Worm (Caenorhabditis elegans) whole organism, mixed stage, embryonic: Measurements from ENCODE around the gene math-44.
"Not testable (repeated sequence)": the region's sequence is repeated elsewhere in the genome, so short reads cannot be mapped to it uniquely, and the experiment has no call there.

Experiments used
- M03D4.4 ChIP-seq: sonication (generic microtip); optimal IDR thresholded peaks from 2 replicates; lab custom pipeline; 2017; ENCODE audit warnings: mild to moderate bottlenecking, missing genetic modification characterization, missing compliant biosample characterization
- bed-3 ChIP-seq: fragments of 200-800 bp; sonication (Bioruptor generic); optimal IDR thresholded peaks from 3 replicates; lab custom pipeline; 2018; ENCODE audit warnings: mild to moderate bottlenecking, missing genetic modification characterization, moderate library complexity, missing compliant biosample characterization
- blmp-1 ChIP-seq: fragments of 150-350 bp; optimal IDR thresholded peaks from 2 replicates; lab custom pipeline; 2014; ENCODE audit warnings: missing biosample characterization, missing genetic modification characterization
- ceh-43 ChIP-seq: fragments of 200-800 bp; sonication (Bioruptor generic); optimal IDR thresholded peaks from 2 replicates; lab custom pipeline; 2018; ENCODE audit warnings: mild to moderate bottlenecking, missing genetic modification characterization, moderate library complexity, missing compliant biosample characterization
- cnd-1 ChIP-seq: fragments of 200-800 bp; sonication (Bioruptor generic); optimal IDR thresholded peaks from 2 replicates; lab custom pipeline; 2018; ENCODE audit warnings: mild to moderate bottlenecking, missing genetic modification characterization, missing compliant biosample characterization
- drap-1 ChIP-seq: fragments of 200-800 bp; sonication (Bioruptor generic); optimal IDR thresholded peaks from 3 replicates; lab custom pipeline; 2018; ENCODE audit warnings: mild to moderate bottlenecking, missing genetic modification characterization, missing compliant biosample characterization
- elt-1 ChIP-seq: sonication (generic microtip); optimal IDR thresholded peaks from 2 replicates; lab custom pipeline; 2017; ENCODE audit warnings: missing genetic modification characterization, mild to moderate bottlenecking, missing compliant biosample characterization, antibody characterized with exemption, moderate library complexity, borderline replicate concordance; ENCODE audit not compliant: insufficient read depth
- elt-3 ChIP-seq: fragments of 150-350 bp; optimal IDR thresholded peaks from 2 replicates; lab custom pipeline; 2014; ENCODE audit warnings: missing biosample characterization, missing genetic modification characterization
- flh-1 ChIP-seq: fragments of 200-800 bp; sonication (Bioruptor generic); optimal IDR thresholded peaks from 2 replicates; lab custom pipeline; 2018; ENCODE audit warnings: mild to moderate bottlenecking, missing genetic modification characterization, moderate library complexity, missing compliant biosample characterization
- ham-2 ChIP-seq: fragments of 200-800 bp; sonication (Bioruptor generic); optimal IDR thresholded peaks from 2 replicates; lab custom pipeline; 2018; ENCODE audit warnings: mild to moderate bottlenecking, missing genetic modification characterization, missing compliant biosample characterization
- hlh-1 ChIP-seq: fragments of 150-350 bp; optimal IDR thresholded peaks from 2 replicates; lab custom pipeline; 2014; ENCODE audit warnings: missing biosample characterization, missing genetic modification reagents, missing genetic modification characterization
- lin-32 ChIP-seq: fragments of 200-800 bp; sonication (Bioruptor generic); optimal IDR thresholded peaks from 2 replicates; lab custom pipeline; 2018; ENCODE audit warnings: mild to moderate bottlenecking, missing genetic modification characterization, missing compliant biosample characterization
- mab-5 ChIP-seq: fragments of 150-350 bp; optimal IDR thresholded peaks from 2 replicates; lab custom pipeline; 2014; ENCODE audit warnings: missing biosample characterization, missing genetic modification characterization
- mep-1 ChIP-seq: fragments of 150-350 bp; optimal IDR thresholded peaks from 2 replicates; lab custom pipeline; 2017; ENCODE audit warnings: missing biosample characterization, missing genetic modification reagents, missing genetic modification characterization, inconsistent platforms
- mls-2 ChIP-seq: sonication (generic microtip); optimal IDR thresholded peaks from 2 replicates; lab custom pipeline; 2016; ENCODE audit warnings: mild to moderate bottlenecking, missing genetic modification characterization, moderate library complexity, missing compliant biosample characterization
- nhr-2 ChIP-seq: fragments of 150-350 bp; optimal IDR thresholded peaks from 2 replicates; lab custom pipeline; 2014; ENCODE audit warnings: missing biosample characterization, missing genetic modification characterization
- nhr-237 ChIP-seq: fragments of 150-350 bp; optimal IDR thresholded peaks from 2 replicates; lab custom pipeline; 2014; ENCODE audit warnings: missing biosample characterization, missing genetic modification characterization
- nhr-28 ChIP-seq: fragments of 150-350 bp; optimal IDR thresholded peaks from 2 replicates; lab custom pipeline; 2014; ENCODE audit warnings: missing biosample characterization, missing genetic modification characterization
- nhr-76 ChIP-seq: sonication (generic microtip); optimal IDR thresholded peaks from 2 replicates; lab custom pipeline; 2017; ENCODE audit warnings: missing biosample characterization, missing genetic modification characterization
- pha-4 ChIP-seq: fragments of 150-350 bp; optimal IDR thresholded peaks from 2 replicates; lab custom pipeline; 2018; ENCODE audit warnings: missing biosample characterization, missing genetic modification reagents, missing genetic modification characterization
- snpc-4 ChIP-seq: fragments of 150-350 bp; optimal IDR thresholded peaks from 2 replicates; lab custom pipeline; 2014; ENCODE audit warnings: missing biosample characterization, missing genetic modification characterization
- sptf-1 ChIP-seq: sonication (generic microtip); optimal IDR thresholded peaks from 2 replicates; lab custom pipeline; 2017; ENCODE audit warnings: mild to moderate bottlenecking, missing genetic modification characterization, moderate library complexity, missing compliant biosample characterization
- unc-62 ChIP-seq: fragments of 150-350 bp; optimal IDR thresholded peaks from 2 replicates; lab custom pipeline; 2014; ENCODE audit warnings: missing biosample characterization, missing genetic modification reagents, missing genetic modification characterization
- zip-8 ChIP-seq: fragments of 150-350 bp; optimal IDR thresholded peaks from 2 replicates; lab custom pipeline; 2014; ENCODE audit warnings: missing biosample characterization, missing genetic modification characterization

Gene math-44

ce11 chrII:1989010-1989409 is at the start of gene math-44:
math-44 (plus strand) TSS chrII:1989310.
- TF ChIP-seq mab-5 (tag; lab: Kevin White, UChicago) (no peak), unc-62 (GFP tag; lab: Kevin White, UChicago) (no peak), bed-3 (no peak), ham-2 (GFP tag; lab: Kevin White, UChicago) (no peak), drap-1 (GFP tag; lab: Kevin White, UChicago) (no peak), blmp-1 (tag; lab: Kevin White, UChicago) (no peak), nhr-237 (tag; lab: Kevin White, UChicago) (no peak), nhr-76 (tag; lab: Kevin White, UChicago) (no peak)

ce11 chrII:1939652-1940051 is 49.5 kb upstream of the math-44 start, which contains the start of gene ZK250.13:
ZK250.13 (minus strand) TSS chrII:1939752.
- TF ChIP-seq blmp-1 (tag; lab: Kevin White, UChicago) (no peak), cnd-1 (tag; lab: Kevin White, UChicago) (no peak), mls-2 (no peak), ceh-43 (GFP tag; lab: Kevin White, UChicago) (no peak), nhr-2 (tag; lab: Kevin White, UChicago) (no peak), lin-32 (no peak)
- TF ChIP-seq, all 35 proteins: peak for 0

ce11 chrII:1945093-1945492 is 44.0 kb upstream of the math-44 start, which contains the start of gene ZK250.14:
ZK250.14 (minus strand) TSS chrII:1945193.
- TF ChIP-seq snpc-4, result no peak
- no peak for TF ChIP-seq mls-2
- no peak for TF ChIP-seq blmp-1 (tag; lab: Kevin White, UChicago)
- no peak for TF ChIP-seq mep-1 (tag; lab: Kevin White, UChicago)
- no peak for TF ChIP-seq nhr-28 (tag; lab: Kevin White, UChicago)
- TF ChIP-seq pha-4 (tag; lab: Kevin White, UChicago), result no peak
- no peak for TF ChIP-seq M03D4.4 (tag; lab: Kevin White, UChicago)
- no peak for TF ChIP-seq elt-1 (tag; lab: Kevin White, UChicago)
- TF ChIP-seq flh-1, result no peak
- TF ChIP-seq sptf-1 (tag; lab: Kevin White, UChicago), result no peak

ce11 chrII:1946427-1946826 is 42.7 kb upstream of the math-44 start, which contains the start of gene math-48:
math-48 (minus strand) TSS chrII:1946527.
- TF ChIP-seq nhr-2 (tag; lab: Kevin White, UChicago) (no peak), hlh-1 (no peak)

- TF ChIP-seq ham-2 (GFP tag; lab: Kevin White, UChicago); zip-8 (tag; lab: Kevin White, UChicago); elt-1 (tag; lab: Kevin White, UChicago): not testable (repeated sequence)
These were observed 40.7 kb upstream of the math-44 start, which contains the start of gene ZK250.2 for ce11 chrII:1948393-1948792. ZK250.2 (plus strand) TSS chrII:1948693.

- TF ChIP-seq elt-3 (tag; lab: Kevin White, UChicago) (peak; percentile 70), mls-2 (no peak)
These were observed 40.0 kb upstream of the math-44 start for ce11 chrII:1949119-1949518.

- not testable (repeated sequence) for TF ChIP-seq bed-3; sptf-1 (tag; lab: Kevin White, UChicago); ham-2 (GFP tag; lab: Kevin White, UChicago)
These were observed 33.5 kb upstream of the math-44 start, which contains the start of gene math-49 for ce11 chrII:1955568-1955967. math-49 (minus strand) TSS chrII:1955668.

ce11 chrII:1986979-1987378 is 2.1 kb upstream of the math-44 start, which contains the start of gene Y16E11A.4:
Y16E11A.4 (plus strand) TSS chrII:1987279.
- TF ChIP-seq nhr-28 (tag; lab: Kevin White, UChicago), result no peak
- no peak for TF ChIP-seq mab-5 (tag; lab: Kevin White, UChicago)
- TF ChIP-seq, all 35 proteins: peak for 0
